Worm (Caenorhabditis elegans) whole organism, L4 larva: ENCODE data around the gene Y56A3A.41.

Source experiments
- F26F4.8 ChIP-seq: fragments of 200-800 bp; sonication (Bioruptor generic); conservative IDR thresholded peaks from 2 replicates; pipeline ENCODE4 v1.3.6; 2022; ENCODE audit warnings: missing genetic modification characterization, missing compliant biosample characterization
- F44E2.7 ChIP-seq: fragments of 200-800 bp; sonication (Bioruptor generic); IDR thresholded peaks from 2 replicates; pipeline ENCODE4 v2.1.2; 2022; ENCODE audit warnings: missing genetic modification characterization, missing compliant biosample characterization
- Y75B8A.6 ChIP-seq: fragments of 200-800 bp; sonication (Bioruptor generic); IDR thresholded peaks from 2 replicates; pipeline ENCODE4 v1.3.6; 2022; ENCODE audit warnings: missing genetic modification reagents, missing genetic modification characterization, missing compliant biosample characterization
- ZK546.5 ChIP-seq, 2 experiments: sonication (generic microtip); optimal IDR thresholded peaks; 2 replicates each; lab custom pipeline; 2017; ENCODE audit warnings: missing biosample characterization in 2 of 2, missing genetic modification characterization in 2 of 2
- attf-4 ChIP-seq: sonication (generic microtip); optimal IDR thresholded peaks from 3 replicates; lab custom pipeline; 2017; ENCODE audit warnings: missing biosample characterization, missing genetic modification characterization
- ceh-20 ChIP-seq: fragments of 200-800 bp; sonication (Bioruptor generic); IDR thresholded peaks from 2 replicates; pipeline ENCODE4 v1.3.6; 2022; ENCODE audit warnings: missing genetic modification reagents, missing genetic modification characterization, missing compliant biosample characterization
- ceh-32 ChIP-seq: sonication (generic microtip); optimal IDR thresholded peaks from 2 replicates; lab custom pipeline; 2016; ENCODE audit warnings: mild to moderate bottlenecking, missing genetic modification characterization, missing compliant biosample characterization; ENCODE audit not compliant: poor library complexity
- ceh-44 ChIP-seq: fragments of 200-800 bp; sonication (Bioruptor generic); IDR thresholded peaks from 2 replicates; pipeline ENCODE4 v1.3.6; 2022; ENCODE audit warnings: missing genetic modification reagents, missing genetic modification characterization, missing compliant biosample characterization
- ceh-82 ChIP-seq: sonication (generic microtip); optimal IDR thresholded peaks from 2 replicates; lab custom pipeline; 2017; ENCODE audit warnings: missing biosample characterization, missing genetic modification characterization
- ces-1 ChIP-seq: fragments of 150-350 bp; sonication (generic microtip); optimal IDR thresholded peaks from 4 replicates; lab custom pipeline; 2014; ENCODE audit warnings: missing biosample characterization, missing genetic modification reagents, missing genetic modification characterization
- dmd-9 ChIP-seq: fragments of 200-800 bp; sonication (Bioruptor generic); IDR thresholded peaks from 2 replicates; pipeline ENCODE4 v1.3.6; 2022; ENCODE audit warnings: missing genetic modification reagents, missing genetic modification characterization, missing compliant biosample characterization
- dpl-1 ChIP-seq: fragments of 150-350 bp; optimal IDR thresholded peaks from 2 replicates; lab custom pipeline; 2014; ENCODE audit warnings: missing biosample characterization, missing genetic modification reagents, missing genetic modification characterization
- dve-1 ChIP-seq: sonication (generic microtip); optimal IDR thresholded peaks from 2 replicates; lab custom pipeline; 2017; ENCODE audit warnings: antibody characterized with exemption, mild to moderate bottlenecking, missing genetic modification characterization, missing compliant biosample characterization; ENCODE audit not compliant: insufficient read depth
- egl-43 ChIP-seq: fragments of 200-800 bp; sonication (Bioruptor generic); IDR thresholded peaks from 2 replicates; pipeline ENCODE4 v1.3.6; 2022; ENCODE audit warnings: missing genetic modification reagents, missing genetic modification characterization, missing compliant biosample characterization
- gei-8 ChIP-seq: fragments of 200-800 bp; sonication (Bioruptor generic); optimal IDR thresholded peaks from 2 replicates; lab custom pipeline; 2018; ENCODE audit warnings: mild to moderate bottlenecking, missing genetic modification characterization, missing compliant biosample characterization
- lin-1 ChIP-seq: fragments of 200-800 bp; sonication (Bioruptor generic); IDR thresholded peaks from 2 replicates; pipeline ENCODE4 v1.3.6; 2022; ENCODE audit warnings: missing genetic modification reagents, missing genetic modification characterization, missing compliant biosample characterization
- lin-39 ChIP-seq: fragments of 150-350 bp; optimal IDR thresholded peaks from 2 replicates; lab custom pipeline; 2014; ENCODE audit warnings: missing biosample characterization, missing genetic modification reagents, missing genetic modification characterization
- lsy-2 ChIP-seq, 2 experiments: fragments of 150-350 bp in 1 of 2; sonication (generic microtip) in 1 of 2; optimal IDR thresholded peaks; 2 replicates each; lab custom pipeline; 2014 to 2017; ENCODE audit warnings: missing biosample characterization in 2 of 2, missing genetic modification characterization in 2 of 2
- mep-1 ChIP-seq: fragments of 150-350 bp; sonication (generic microtip); optimal IDR thresholded peaks from 3 replicates; lab custom pipeline; 2014; ENCODE audit warnings: missing biosample characterization, missing genetic modification characterization
- nhr-102 ChIP-seq: sonication (generic microtip); optimal IDR thresholded peaks from 2 replicates; lab custom pipeline; 2016; ENCODE audit warnings: mild to moderate bottlenecking, missing genetic modification characterization, moderate library complexity, missing compliant biosample characterization
- nhr-11 ChIP-seq: fragments of 150-350 bp; optimal IDR thresholded peaks from 2 replicates; lab custom pipeline; 2014; ENCODE audit warnings: missing biosample characterization, missing genetic modification characterization
- nhr-237 ChIP-seq: sonication (generic microtip); optimal IDR thresholded peaks from 2 replicates; lab custom pipeline; 2017; ENCODE audit warnings: missing biosample characterization, missing genetic modification characterization
- nhr-25 ChIP-seq: sonication (generic microtip); optimal IDR thresholded peaks from 2 replicates; lab custom pipeline; 2017; ENCODE audit warnings: missing genetic modification characterization, mild to moderate bottlenecking, missing compliant biosample characterization, antibody characterized with exemption, moderate library complexity, borderline replicate concordance; ENCODE audit not compliant: insufficient read depth
- nhr-28 ChIP-seq: fragments of 150-350 bp; optimal IDR thresholded peaks from 2 replicates; lab custom pipeline; 2014; ENCODE audit warnings: missing biosample characterization, missing genetic modification characterization
- nhr-77 ChIP-seq: fragments of 150-350 bp; optimal IDR thresholded peaks from 2 replicates; lab custom pipeline; 2014; ENCODE audit warnings: missing biosample characterization, missing genetic modification characterization
- pha-4 ChIP-seq, 2 experiments: fragments of 150-350 bp in 1 of 2; fragments of 200-800 bp in 1 of 2; sonication (Bioruptor generic) in 1 of 2; IDR thresholded peaks in 1 of 2; optimal IDR thresholded peaks in 1 of 2; 2 replicates each; pipeline versions ENCODE4 v1.3.6 to Lab custom; 2014 to 2022; ENCODE audit warnings: missing genetic modification characterization in 2 of 2, missing genetic modification reagents in 2 of 2, missing biosample characterization in 1 of 2, missing compliant biosample characterization in 1 of 2
- snpc-4 ChIP-seq: fragments of 150-350 bp; optimal IDR thresholded peaks from 2 replicates; lab custom pipeline; 2014; ENCODE audit warnings: missing biosample characterization, missing genetic modification characterization
- spr-1 ChIP-seq: sonication (generic microtip); optimal IDR thresholded peaks from 2 replicates; lab custom pipeline; 2016; ENCODE audit warnings: mild to moderate bottlenecking, missing genetic modification characterization, missing compliant biosample characterization
- unc-130 ChIP-seq: sonication (generic microtip); optimal IDR thresholded peaks from 2 replicates; lab custom pipeline; 2016; ENCODE audit warnings: missing genetic modification reagents, missing genetic modification characterization, missing compliant biosample characterization
- unc-39 ChIP-seq: sonication (generic microtip); optimal IDR thresholded peaks from 2 replicates; lab custom pipeline; 2017; ENCODE audit warnings: missing biosample characterization, missing genetic modification characterization
- unc-62 ChIP-seq, 3 experiments: fragments of 150-350 bp in 1 of 3; sonication (generic microtip); optimal IDR thresholded peaks in 2 of 3; peaks in 1 of 3; 1 replicate in 1 of 3; 2 replicates in 2 of 3; lab custom pipeline; 2014 to 2017; ENCODE audit warnings: missing biosample characterization in 3 of 3, missing genetic modification characterization in 3 of 3, missing genetic modification reagents in 3 of 3, missing genotype in 1 of 3
- zag-1 ChIP-seq: fragments of 150-350 bp; optimal IDR thresholded peaks from 2 replicates; lab custom pipeline; 2014; ENCODE audit warnings: missing biosample characterization, missing genetic modification characterization
- zfp-3 ChIP-seq: fragments of 200-800 bp; sonication (Bioruptor generic); conservative IDR thresholded peaks from 2 replicates; pipeline ENCODE4 v1.3.6; 2022; ENCODE audit warnings: missing genetic modification reagents, missing genetic modification characterization, missing compliant biosample characterization
- ztf-11 ChIP-seq: fragments of 150-350 bp; optimal IDR thresholded peaks from 2 replicates; lab custom pipeline; 2014; ENCODE audit warnings: missing biosample characterization, missing genetic modification characterization
- ztf-7 ChIP-seq: fragments of 150-350 bp; optimal IDR thresholded peaks from 2 replicates; lab custom pipeline; 2014; ENCODE audit warnings: missing biosample characterization, missing genetic modification characterization

The Y56A3A.41 gene

ce11 chrIII:11866127-11866526 is 26.7 kb downstream of the Y56A3A.41 start:
- TF ChIP-seq attf-4 (tag; lab: Kevin White, UChicago) = no peak
- TF ChIP-seq ceh-44 = no peak
- no peak for TF ChIP-seq nhr-102
- TF ChIP-seq, all 104 proteins: peak for 0

ce11 chrIII:11862149-11862548 is 30.7 kb downstream of the Y56A3A.41 start, which contains the start of gene Y56A3A.2:
Y56A3A.2 (minus strand) TSS chrIII:11862249.
- TF ChIP-seq nhr-11 (tag; lab: Kevin White, UChicago) (no peak), unc-130 (GFP tag; lab: Kevin White, UChicago) (no peak), pha-4 (GFP tag; IDR thresholded peaks at IDR 0.05; lab: Robert Waterston, UW) (no peak), pha-4 (tag; optimal IDR thresholded peaks at IDR 0.05; lab: Kevin White, UChicago) (no peak), ztf-7 (tag; lab: Kevin White, UChicago) (no peak), lsy-2 (tag; optimal IDR thresholded peaks at IDR 0.05; lab: Kevin White, UChicago) (no peak), ceh-82 (tag; lab: Kevin White, UChicago) (no peak), lin-1 (GFP tag; lab: Robert Waterston, UW) (no peak), F26F4.8 (GFP tag; lab: Robert Waterston, UW) (no peak), F44E2.7 (GFP tag; lab: Robert Waterston, UW) (no peak), ceh-32 (tag; lab: Kevin White, UChicago) (no peak), lin-39 (tag; lab: Kevin White, UChicago) (no peak), nhr-28 (tag; lab: Kevin White, UChicago) (no peak), spr-1 (no peak)

ce11 chrIII:11861123-11861522 is 31.7 kb downstream of the Y56A3A.41 start:
- TF ChIP-seq zag-1 (no peak), ZK546.5 (tag; optimal IDR thresholded peaks at IDR 0.05; lab: Kevin White, UChicago) (no peak), gei-8 (GFP tag; lab: Kevin White, UChicago) (no peak), nhr-237 (no peak), unc-62 (GFP tag; optimal IDR thresholded peaks at IDR 0.05 in 1 of 2; lab: Kevin White, UChicago) (no peak), unc-62 (tag; optimal IDR thresholded peaks at IDR 0.05; lab: Kevin White, UChicago) (no peak), zfp-3 (no peak), lin-39 (tag; lab: Kevin White, UChicago) (no peak), dmd-9 (GFP tag; lab: Robert Waterston, UW) (no peak), snpc-4 (no peak), egl-43 (GFP tag; lab: Robert Waterston, UW) (no peak), dve-1 (tag; lab: Kevin White, UChicago) (no peak), unc-39 (tag; lab: Kevin White, UChicago) (no peak)

ce11 chrIII:11856852-11857251 is 36.0 kb downstream of the Y56A3A.41 start:
- TF ChIP-seq Y75B8A.6 (GFP tag; lab: Robert Waterston, UW) (no peak), mep-1 (tag; lab: Kevin White, UChicago) (no peak), nhr-28 (tag; lab: Kevin White, UChicago) (no peak), nhr-25 (no peak), dpl-1 (GFP tag; lab: Kevin White, UChicago) (no peak), ceh-20 (GFP tag; lab: Robert Waterston, UW) (no peak), nhr-77 (tag; lab: Kevin White, UChicago) (no peak), ces-1 (GFP tag; lab: Kevin White, UChicago) (no peak), ztf-11 (tag; lab: Kevin White, UChicago) (no peak)
